Worm (Caenorhabditis elegans) whole organism, L3 larva: ENCODE measurements around the gene let-716.
A peak's percentile ranks its signal among the peaks of the same experiment; 100 is the strongest.

ENCODE experiments used
- elt-1 ChIP-seq: fragments of 150-350 bp; optimal IDR thresholded peaks from 2 replicates; lab custom pipeline; 2014; ENCODE audit warnings: missing biosample characterization, missing genetic modification characterization
- mdl-1 ChIP-seq: fragments of 150-350 bp; optimal IDR thresholded peaks from 2 replicates; lab custom pipeline; 2014; ENCODE audit warnings: missing biosample characterization, missing genetic modification characterization
- nhr-237 ChIP-seq: fragments of 150-350 bp; optimal IDR thresholded peaks from 2 replicates; lab custom pipeline; 2014; ENCODE audit warnings: missing biosample characterization, missing genetic modification characterization
- pha-4 ChIP-seq: fragments of 150-350 bp; optimal IDR thresholded peaks from 2 replicates; lab custom pipeline; 2014; ENCODE audit warnings: missing biosample characterization, missing genetic modification reagents, missing genetic modification characterization

- TF ChIP-seq pha-4 (tag; lab: Kevin White, UChicago) (peak; percentile 30), mdl-1 (tag; lab: Kevin White, UChicago) (no peak), nhr-237 (tag; lab: Kevin White, UChicago) (no peak), elt-1 (tag; lab: Kevin White, UChicago) (no peak)
Observed at ce11 chrIII:6367712-6368111, 15.6 kb upstream of the let-716 start, which contains the start of the genes C56G2.15 and thoc-2.
